Worm (Caenorhabditis elegans) whole organism, late embryonic: ENCODE measurements around the gene T05B4.13.

Experiments
- F13H6.1 ChIP-seq: sonication (generic microtip); optimal IDR thresholded peaks from 2 replicates; lab custom pipeline; 2016; ENCODE audit warnings: missing genetic modification characterization, missing compliant biosample characterization
- K02D7.2 ChIP-seq: sonication (generic microtip); optimal IDR thresholded peaks from 2 replicates; lab custom pipeline; 2017; ENCODE audit warnings: mild to moderate bottlenecking, missing genetic modification characterization, missing compliant biosample characterization
- T23F11.4 ChIP-seq: fragments of 200-800 bp; sonication (Bioruptor generic); optimal IDR thresholded peaks from 2 replicates; lab custom pipeline; 2018; ENCODE audit warnings: mild to moderate bottlenecking, missing genetic modification characterization, missing compliant biosample characterization
- ahr-1 ChIP-seq: sonication (generic microtip); optimal IDR thresholded peaks from 2 replicates; lab custom pipeline; 2016; ENCODE audit warnings: missing genetic modification characterization, missing compliant biosample characterization
- ceh-18 ChIP-seq: sonication (generic microtip); optimal IDR thresholded peaks from 2 replicates; lab custom pipeline; 2016; ENCODE audit warnings: missing genetic modification characterization, missing compliant biosample characterization
- ceh-19 ChIP-seq: fragments of 200-800 bp; sonication (Bioruptor generic); optimal IDR thresholded peaks from 2 replicates; lab custom pipeline; 2018; ENCODE audit warnings: mild to moderate bottlenecking, missing genetic modification characterization, missing compliant biosample characterization
- ceh-31 ChIP-seq: sonication (generic microtip); optimal IDR thresholded peaks from 2 replicates; lab custom pipeline; 2016; ENCODE audit warnings: missing genetic modification characterization, missing compliant biosample characterization
- ceh-34 ChIP-seq: sonication (generic microtip); optimal IDR thresholded peaks from 2 replicates; lab custom pipeline; 2016; ENCODE audit warnings: mild to moderate bottlenecking, missing genetic modification characterization, missing compliant biosample characterization
- ceh-48 ChIP-seq: sonication (generic microtip); optimal IDR thresholded peaks from 2 replicates; lab custom pipeline; 2016; ENCODE audit warnings: missing genetic modification characterization, inconsistent platforms, missing compliant biosample characterization
- elt-2 ChIP-seq: sonication (generic microtip); optimal IDR thresholded peaks from 2 replicates; lab custom pipeline; 2016; ENCODE audit warnings: missing genetic modification reagents, missing genetic modification characterization, missing compliant biosample characterization
- elt-4 ChIP-seq: sonication (generic microtip); optimal IDR thresholded peaks from 2 replicates; lab custom pipeline; 2016; ENCODE audit warnings: missing genetic modification characterization, missing compliant biosample characterization
- ets-4 ChIP-seq: sonication (generic microtip); optimal IDR thresholded peaks from 2 replicates; lab custom pipeline; 2016; ENCODE audit warnings: missing genetic modification characterization, missing compliant biosample characterization
- eyg-1 ChIP-seq: sonication (generic microtip); optimal IDR thresholded peaks from 2 replicates; lab custom pipeline; 2016; ENCODE audit warnings: missing genotype, missing genetic modification characterization, missing compliant biosample characterization
- fax-1 ChIP-seq: sonication (generic microtip); optimal IDR thresholded peaks from 2 replicates; lab custom pipeline; 2016; ENCODE audit warnings: missing genotype, missing genetic modification characterization, missing compliant biosample characterization
- fkh-10 ChIP-seq: fragments of 150-350 bp; optimal IDR thresholded peaks from 2 replicates; lab custom pipeline; 2014; ENCODE audit warnings: missing biosample characterization, missing genetic modification reagents, missing genetic modification characterization
- fkh-6 ChIP-seq: sonication (generic microtip); optimal IDR thresholded peaks from 2 replicates; lab custom pipeline; 2016; ENCODE audit warnings: missing genetic modification characterization, missing compliant biosample characterization
- gmeb-2 ChIP-seq: sonication (generic microtip); optimal IDR thresholded peaks from 2 replicates; lab custom pipeline; 2016; ENCODE audit warnings: missing genetic modification characterization, inconsistent platforms, missing compliant biosample characterization
- hlh-30 ChIP-seq: sonication (generic microtip); optimal IDR thresholded peaks from 2 replicates; lab custom pipeline; 2017; ENCODE audit warnings: antibody characterized with exemption, missing genetic modification characterization, missing compliant biosample characterization; ENCODE audit not compliant: insufficient read depth
- hlh-6 ChIP-seq: sonication (generic microtip); optimal IDR thresholded peaks from 2 replicates; lab custom pipeline; 2016; ENCODE audit warnings: missing genotype, missing genetic modification characterization, missing compliant biosample characterization
- hlh-8 ChIP-seq: sonication (generic microtip); optimal IDR thresholded peaks from 2 replicates; lab custom pipeline; 2016; ENCODE audit warnings: missing genotype, missing genetic modification characterization, missing compliant biosample characterization
- lim-6 ChIP-seq: sonication (generic microtip); optimal IDR thresholded peaks from 2 replicates; lab custom pipeline; 2016; ENCODE audit warnings: missing genetic modification characterization, missing compliant biosample characterization
- lin-11 ChIP-seq: fragments of 200-800 bp; sonication (Bioruptor generic); optimal IDR thresholded peaks from 2 replicates; lab custom pipeline; 2018; ENCODE audit warnings: mild to moderate bottlenecking, missing genetic modification characterization, missing compliant biosample characterization
- mec-3 ChIP-seq: sonication (generic microtip); optimal IDR thresholded peaks from 2 replicates; lab custom pipeline; 2016; ENCODE audit warnings: borderline replicate concordance, missing genetic modification characterization, missing compliant biosample characterization
- nfya-1 ChIP-seq: sonication (generic microtip); optimal IDR thresholded peaks from 2 replicates; lab custom pipeline; 2017; ENCODE audit warnings: missing genetic modification characterization, mild to moderate bottlenecking, missing compliant biosample characterization, antibody characterized with exemption, moderate library complexity
- npax-4 ChIP-seq: sonication (generic microtip); optimal IDR thresholded peaks from 2 replicates; lab custom pipeline; 2016; ENCODE audit warnings: missing genetic modification characterization, missing compliant biosample characterization
- pax-1 ChIP-seq: fragments of 150-350 bp; optimal IDR thresholded peaks from 2 replicates; lab custom pipeline; 2014; ENCODE audit warnings: missing biosample characterization, missing genetic modification characterization
- pha-2 ChIP-seq: sonication (generic microtip); optimal IDR thresholded peaks from 2 replicates; lab custom pipeline; 2017; ENCODE audit warnings: mild to moderate bottlenecking, missing genetic modification characterization, missing compliant biosample characterization
- pha-4 ChIP-seq: fragments of 150-350 bp; optimal IDR thresholded peaks from 2 replicates; lab custom pipeline; 2018; ENCODE audit warnings: missing biosample characterization, missing genetic modification reagents, missing genetic modification characterization
- ref-2 ChIP-seq: sonication (generic microtip); optimal IDR thresholded peaks from 2 replicates; lab custom pipeline; 2016; ENCODE audit warnings: missing genetic modification characterization, missing compliant biosample characterization
- sox-2 ChIP-seq: fragments of 200-800 bp; sonication (Bioruptor generic); IDR thresholded peaks from 2 replicates; pipeline ENCODE4 v1.3.6; 2022; ENCODE audit warnings: missing genetic modification reagents, missing genetic modification characterization, missing compliant biosample characterization
- sox-4 ChIP-seq: sonication (generic microtip); optimal IDR thresholded peaks from 2 replicates; lab custom pipeline; 2017; ENCODE audit warnings: mild to moderate bottlenecking, missing genetic modification characterization, inconsistent platforms, missing compliant biosample characterization
- tbx-7 ChIP-seq: sonication (generic microtip); optimal IDR thresholded peaks from 2 replicates; lab custom pipeline; 2016; ENCODE audit warnings: missing genotype, missing genetic modification characterization, missing compliant biosample characterization
- unc-55 ChIP-seq: sonication (generic microtip); optimal IDR thresholded peaks from 2 replicates; lab custom pipeline; 2017; ENCODE audit warnings: missing biosample characterization, missing genetic modification reagents, missing genetic modification characterization
- unc-86 ChIP-seq: sonication (generic microtip); optimal IDR thresholded peaks from 2 replicates; lab custom pipeline; 2016; ENCODE audit warnings: missing genetic modification characterization, missing compliant biosample characterization
- zip-5 ChIP-seq: sonication (generic microtip); optimal IDR thresholded peaks from 2 replicates; lab custom pipeline; 2016; ENCODE audit warnings: missing genetic modification characterization, missing compliant biosample characterization
- ztf-16 ChIP-seq: sonication (generic microtip); optimal IDR thresholded peaks from 2 replicates; lab custom pipeline; 2017; ENCODE audit warnings: missing genetic modification characterization, missing compliant biosample characterization

T05B4.13 gene

ce11 chrV:4127435-4127834 is at the start of gene T05B4.13:
T05B4.13 (minus strand) TSS chrV:4127535.
- TF ChIP-seq zip-5 (tag; lab: Kevin White, UChicago) (no peak), unc-55 (GFP tag; lab: Kevin White, UChicago) (no peak), K02D7.2 (tag; lab: Kevin White, UChicago) (no peak), unc-86 (no peak), elt-4 (no peak), T23F11.4 (GFP tag; lab: Kevin White, UChicago) (no peak), ahr-1 (tag; lab: Kevin White, UChicago) (no peak), fax-1 (no peak), fkh-6 (tag; lab: Kevin White, UChicago) (no peak), ets-4 (no peak), ceh-19 (GFP tag; lab: Kevin White, UChicago) (no peak), hlh-30 (tag; lab: Kevin White, UChicago) (no peak), npax-4 (no peak), nfya-1 (tag; lab: Kevin White, UChicago) (no peak), lin-11 (tag; lab: Kevin White, UChicago) (no peak), hlh-6 (tag; lab: Kevin White, UChicago) (no peak), sox-4 (no peak), eyg-1 (tag; lab: Kevin White, UChicago) (no peak), gmeb-2 (tag; lab: Kevin White, UChicago) (no peak)

- no peak for TF ChIP-seq lim-6 (tag; lab: Kevin White, UChicago)
- TF ChIP-seq pax-1 (tag; lab: Kevin White, UChicago), result no peak
- TF ChIP-seq elt-2, result no peak
- no peak for TF ChIP-seq ceh-18 (tag; lab: Kevin White, UChicago)
- TF ChIP-seq mec-3, result no peak
Measured at ce11 chrV:4175624-4176023, 48.3 kb upstream of the T05B4.13 start, which contains the start of the genes coh-4 and pid-5. coh-4 (minus strand) TSS chrV:4175640. pid-5 (plus strand) TSS chrV:4175882.

ce11 chrV:4170138-4170537 is 42.8 kb upstream of the T05B4.13 start, which contains the start of gene Y45G5AM.7:
Y45G5AM.7 (minus strand) TSS chrV:4170238.
- TF ChIP-seq ceh-48 (tag; lab: Kevin White, UChicago) (no peak), fkh-10 (GFP tag; lab: Kevin White, UChicago) (no peak), unc-86 (no peak), sox-2 (GFP tag; lab: Robert Waterston, UW) (no peak), ref-2 (tag; lab: Kevin White, UChicago) (no peak), pha-4 (tag; lab: Kevin White, UChicago) (no peak), ceh-31 (tag; lab: Kevin White, UChicago) (no peak), ceh-18 (tag; lab: Kevin White, UChicago) (no peak), hlh-8 (tag; lab: Kevin White, UChicago) (no peak)

ce11 chrV:4169658-4170057 is 42.3 kb upstream of the T05B4.13 start:
- TF ChIP-seq F13H6.1 (tag; lab: Kevin White, UChicago) (no peak), ets-4 (no peak), zip-5 (tag; lab: Kevin White, UChicago) (no peak), nfya-1 (tag; lab: Kevin White, UChicago) (peak; percentile 2), tbx-7 (no peak), ceh-34 (no peak), unc-86 (no peak), pha-2 (tag; lab: Kevin White, UChicago) (no peak), ztf-16 (tag; lab: Kevin White, UChicago) (no peak)
- TF ChIP-seq, all 69 proteins: peak for 1

- TF ChIP-seq ets-4 (no peak), nfya-1 (tag; lab: Kevin White, UChicago) (peak; percentile 97), hlh-8 (tag; lab: Kevin White, UChicago) (no peak)
Measured at ce11 chrV:4168045-4168444, 40.7 kb upstream of the T05B4.13 start.
